Worm (Caenorhabditis elegans) whole organism, L2 larva: ENCODE measurements around the gene ugt-62.

Experiments
- C34F6.9 ChIP-seq: fragments of 150-350 bp; optimal IDR thresholded peaks from 2 replicates; lab custom pipeline; 2014; ENCODE audit warnings: missing biosample characterization, missing genetic modification characterization
- R02D3.7 ChIP-seq: fragments of 150-350 bp; optimal IDR thresholded peaks from 2 replicates; lab custom pipeline; 2014; ENCODE audit warnings: missing biosample characterization, missing genetic modification characterization
- alr-1 ChIP-seq: fragments of 150-350 bp; optimal IDR thresholded peaks from 2 replicates; lab custom pipeline; 2014; ENCODE audit warnings: missing biosample characterization, missing genetic modification characterization
- aly-2 ChIP-seq: fragments of 150-350 bp; optimal IDR thresholded peaks from 2 replicates; lab custom pipeline; 2014; ENCODE audit warnings: missing biosample characterization, missing genetic modification characterization
- blmp-1 ChIP-seq: sonication (generic microtip); optimal IDR thresholded peaks from 2 replicates; lab custom pipeline; 2017; ENCODE audit warnings: missing genetic modification characterization, mild to moderate bottlenecking, missing compliant biosample characterization, antibody characterized with exemption, moderate library complexity; ENCODE audit not compliant: insufficient read depth
- egl-27 ChIP-seq: sonication (generic microtip); optimal IDR thresholded peaks from 3 replicates; lab custom pipeline; 2017; ENCODE audit warnings: missing biosample characterization, missing genetic modification reagents, missing genetic modification characterization
- fos-1 ChIP-seq: fragments of 150-350 bp; optimal IDR thresholded peaks from 2 replicates; lab custom pipeline; 2014; ENCODE audit warnings: missing biosample characterization, missing genetic modification characterization
- lsy-2 ChIP-seq, 2 experiments: fragments of 150-350 bp in 1 of 2; sonication (generic microtip) in 1 of 2; optimal IDR thresholded peaks; 2 replicates each; lab custom pipeline; 2014 to 2017; ENCODE audit warnings: missing biosample characterization in 2 of 2, missing genetic modification characterization in 2 of 2
- mab-5 ChIP-seq: fragments of 150-350 bp; optimal IDR thresholded peaks from 2 replicates; lab custom pipeline; 2014; ENCODE audit warnings: missing biosample characterization, missing genetic modification characterization
- mbf-1 ChIP-seq: sonication (generic microtip); optimal IDR thresholded peaks from 2 replicates; lab custom pipeline; 2017; ENCODE audit warnings: missing biosample characterization, missing genetic modification characterization
- nhr-129 ChIP-seq: fragments of 150-350 bp; optimal IDR thresholded peaks from 2 replicates; lab custom pipeline; 2014; ENCODE audit warnings: missing biosample characterization, missing genetic modification characterization
- nhr-23 ChIP-seq: fragments of 150-350 bp; optimal IDR thresholded peaks from 2 replicates; lab custom pipeline; 2014; ENCODE audit warnings: missing biosample characterization, missing genetic modification reagents, missing genetic modification characterization
- nhr-25 ChIP-seq: fragments of 150-350 bp; sonication (generic microtip); optimal IDR thresholded peaks from 3 replicates; lab custom pipeline; 2014; ENCODE audit warnings: missing biosample characterization, missing genetic modification characterization
- unc-39 ChIP-seq: fragments of 150-350 bp; optimal IDR thresholded peaks from 2 replicates; lab custom pipeline; 2014; ENCODE audit warnings: missing biosample characterization, missing genetic modification characterization

The ugt-62 gene

DNA sequence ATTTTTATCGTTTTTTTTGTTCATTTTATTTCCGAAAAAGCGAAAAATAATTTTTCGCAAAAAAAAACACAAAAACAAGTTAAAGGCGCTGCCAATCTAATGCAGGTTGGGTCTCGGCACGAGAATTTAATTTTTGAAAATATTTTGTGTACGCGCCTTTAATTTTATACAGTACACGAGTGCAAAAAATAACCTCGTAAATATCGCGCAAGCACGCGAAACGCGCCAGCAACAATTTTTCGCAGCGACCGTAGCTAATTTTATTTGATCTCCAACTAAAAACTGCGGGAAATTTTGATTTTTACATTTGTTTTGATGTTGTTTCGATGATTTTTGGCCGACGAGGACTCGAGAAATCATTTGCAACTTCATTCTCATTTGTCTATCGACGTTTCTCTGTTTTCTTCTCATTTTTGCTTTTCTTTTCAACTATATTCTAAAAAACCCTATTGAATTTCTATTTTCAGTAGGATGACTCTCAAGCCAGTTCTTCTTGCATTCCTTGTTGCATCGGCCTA is 51.5 kb downstream of the ugt-62 start, which contains the start of gene cpg-1:
Gene cpg-1 (plus strand): TSS at position 468 of the 518 bp plus-strand sequence.
- no peak for TF ChIP-seq egl-27 (tag; lab: Kevin White, UChicago)
- no peak for TF ChIP-seq blmp-1 (tag; lab: Kevin White, UChicago)
- no peak for TF ChIP-seq nhr-23 (tag; lab: Kevin White, UChicago)
- no peak for TF ChIP-seq C34F6.9
- no peak for TF ChIP-seq mab-5 (tag; lab: Kevin White, UChicago)
- TF ChIP-seq R02D3.7 (tag; lab: Kevin White, UChicago), result no peak
- TF ChIP-seq aly-2, result no peak
- no peak for TF ChIP-seq nhr-25
- TF ChIP-seq lsy-2 (tag; optimal IDR thresholded peaks at IDR 0.05; lab: Kevin White, UChicago), result no peak
- no peak for TF ChIP-seq nhr-129 (tag; lab: Kevin White, UChicago)
- TF ChIP-seq alr-1 (tag; lab: Kevin White, UChicago), result no peak
- no peak for TF ChIP-seq mbf-1 (tag; lab: Kevin White, UChicago)
- TF ChIP-seq fos-1 (tag; lab: Kevin White, UChicago), result no peak
- TF ChIP-seq unc-39, result no peak
